Fruit fly (Drosophila melanogaster) whole organism, embryonic: ENCODE results near the gene CG6236.

Experiments
- Asciz ChIP-seq: fragments of 200-800 bp; sonication (Bioruptor generic); optimal IDR thresholded peaks from 2 replicates; lab custom pipeline; 2017; ENCODE audit warnings: missing biosample characterization, mild to moderate bottlenecking, missing genetic modification characterization, missing genetic modification reagents
- Bgb ChIP-seq: fragments of 200-800 bp; sonication (Bioruptor generic); IDR thresholded peaks from 2 replicates; pipeline ENCODE4 v1.3.6; 2022; ENCODE audit warnings: missing biosample characterization, missing genetic modification characterization; ENCODE audit not compliant: partially characterized antibody
- BtbVII ChIP-seq: fragments of 200-800 bp; sonication (Bioruptor generic); optimal IDR thresholded peaks from 3 replicates; lab custom pipeline; 2017; ENCODE audit warnings: missing biosample characterization, mild to moderate bottlenecking, missing genetic modification characterization
- CG10267 ChIP-seq: fragments of 200-800 bp; sonication (Bioruptor generic); optimal IDR thresholded peaks from 2 replicates; lab custom pipeline; 2018; ENCODE audit warnings: missing biosample characterization, mild to moderate bottlenecking, missing genetic modification characterization, moderate library complexity
- CG10321 ChIP-seq: fragments of 200-800 bp; sonication (Bioruptor generic); IDR thresholded peaks from 2 replicates; pipeline ENCODE4 v1.3.6; 2022; ENCODE audit warnings: missing biosample characterization, missing genetic modification characterization
- CG11504 ChIP-seq: fragments of 200-800 bp; sonication (Bioruptor generic); optimal IDR thresholded peaks from 3 replicates; lab custom pipeline; 2019; ENCODE audit warnings: missing biosample characterization, mild to moderate bottlenecking, missing genetic modification characterization, moderate library complexity
- CG12155 ChIP-seq: fragments of 200-800 bp; sonication (Bioruptor generic); optimal IDR thresholded peaks from 3 replicates; lab custom pipeline; 2016; ENCODE audit warnings: missing biosample characterization, missing genetic modification characterization
- CG12659 ChIP-seq: fragments of 200-800 bp; sonication (Bioruptor generic); optimal IDR thresholded peaks from 3 replicates; lab custom pipeline; 2017; ENCODE audit warnings: mild to moderate bottlenecking, missing biosample characterization, missing genetic modification reagents, missing genetic modification characterization
- CG15479 ChIP-seq: fragments of 200-800 bp; sonication (Bioruptor generic); optimal IDR thresholded peaks from 3 replicates; lab custom pipeline; 2019; ENCODE audit warnings: missing biosample characterization, mild to moderate bottlenecking, missing genetic modification characterization, moderate library complexity
- CG18619 ChIP-seq: fragments of 200-800 bp; sonication (Bioruptor generic); optimal IDR thresholded peaks from 3 replicates; lab custom pipeline; 2017; ENCODE audit warnings: missing biosample characterization, mild to moderate bottlenecking, missing genetic modification characterization
- CG2202 ChIP-seq: fragments of 200-800 bp; sonication (Bioruptor generic); optimal IDR thresholded peaks from 2 replicates; lab custom pipeline; 2018; ENCODE audit warnings: missing biosample characterization, mild to moderate bottlenecking, missing genetic modification characterization
- CG3163 ChIP-seq: fragments of 200-800 bp; sonication (Bioruptor generic); optimal IDR thresholded peaks from 3 replicates; lab custom pipeline; 2016; ENCODE audit warnings: missing biosample characterization, missing genetic modification characterization
- CG34376 ChIP-seq: fragments of 200-800 bp; sonication (Bioruptor generic); optimal IDR thresholded peaks from 2 replicates; lab custom pipeline; 2018; ENCODE audit warnings: missing biosample characterization, mild to moderate bottlenecking, missing genetic modification characterization
- CG34422 ChIP-seq: fragments of 200-800 bp; sonication (Bioruptor generic); IDR thresholded peaks from 3 replicates; pipeline ENCODE4 v1.3.6; 2022; ENCODE audit warnings: missing biosample characterization, missing genetic modification characterization
- CG3838 ChIP-seq: fragments of 200-800 bp; sonication (Bioruptor generic); optimal IDR thresholded peaks from 3 replicates; lab custom pipeline; 2016; ENCODE audit warnings: missing biosample characterization, missing genetic modification characterization
- CG4424 ChIP-seq: fragments of 200-800 bp; sonication (Bioruptor generic); optimal IDR thresholded peaks from 3 replicates; lab custom pipeline; 2016; ENCODE audit warnings: missing biosample characterization, missing genetic modification characterization
- CG6254 ChIP-seq: fragments of 200-800 bp; sonication (Bioruptor generic); optimal IDR thresholded peaks from 3 replicates; lab custom pipeline; 2017; ENCODE audit warnings: mild to moderate bottlenecking, missing biosample characterization, missing genetic modification reagents, missing genetic modification characterization
- CG7271 ChIP-seq: fragments of 200-800 bp; sonication (Bioruptor generic); optimal IDR thresholded peaks from 2 replicates; lab custom pipeline; 2018; ENCODE audit warnings: missing biosample characterization, mild to moderate bottlenecking, missing genetic modification characterization, moderate library complexity
- CG7839 ChIP-seq: fragments of 200-800 bp; sonication (Bioruptor generic); optimal IDR thresholded peaks from 3 replicates; lab custom pipeline; 2018; ENCODE audit warnings: missing biosample characterization, mild to moderate bottlenecking, missing genetic modification characterization, moderate library complexity
- CG9437 ChIP-seq: fragments of 200-800 bp; sonication (Bioruptor generic); optimal IDR thresholded peaks from 2 replicates; lab custom pipeline; 2018; ENCODE audit warnings: missing biosample characterization, mild to moderate bottlenecking, missing genetic modification characterization
- CG9727 ChIP-seq: fragments of 200-800 bp; sonication (Bioruptor generic); optimal IDR thresholded peaks from 3 replicates; lab custom pipeline; 2017; ENCODE audit warnings: missing biosample characterization, mild to moderate bottlenecking, missing genetic modification characterization
- Dek ChIP-seq: fragments of 200-800 bp; sonication (Bioruptor generic); optimal IDR thresholded peaks from 3 replicates; lab custom pipeline; 2019; ENCODE audit warnings: missing biosample characterization, mild to moderate bottlenecking, missing genetic modification characterization, moderate library complexity
- H15 ChIP-seq: fragments of 200-800 bp; sonication (Bioruptor generic); IDR thresholded peaks from 3 replicates; pipeline ENCODE4 v1.3.6; 2022; ENCODE audit warnings: missing biosample characterization, missing genetic modification characterization
- Hmx ChIP-seq: fragments of 200-800 bp; sonication (Bioruptor generic); optimal IDR thresholded peaks from 2 replicates; lab custom pipeline; 2016; ENCODE audit warnings: missing biosample characterization, missing genetic modification characterization
- Oli ChIP-seq: fragments of 200-800 bp; sonication (Bioruptor generic); optimal IDR thresholded peaks from 2 replicates; lab custom pipeline; 2018; ENCODE audit warnings: missing biosample characterization, mild to moderate bottlenecking, missing genetic modification characterization, moderate library complexity
- Ptx1 ChIP-seq: fragments of 200-800 bp; sonication (Bioruptor generic); IDR thresholded peaks from 2 replicates; pipeline ENCODE4 v1.3.6; 2022; ENCODE audit warnings: missing biosample characterization, missing genetic modification characterization
- Ssrp ChIP-seq: fragments of 200-800 bp; sonication (Bioruptor generic); optimal IDR thresholded peaks from 2 replicates; lab custom pipeline; 2018; ENCODE audit warnings: missing biosample characterization, mild to moderate bottlenecking, missing genetic modification characterization, moderate library complexity
- Trl ChIP-seq, 3 experiments: fragments of >200 bp in 2 of 3; fragments of 200-800 bp in 1 of 3; sonication (Bioruptor generic) in 1 of 3; optimal IDR thresholded peaks; 2 replicates in 1 of 3; 3 replicates in 2 of 3; lab custom pipeline; 2016 to 2017; ENCODE audit warnings: missing biosample characterization in 1 of 3, missing genetic modification characterization in 1 of 3
- bab2 ChIP-seq: fragments of 200-800 bp; sonication (Bioruptor generic); optimal IDR thresholded peaks from 2 replicates; lab custom pipeline; 2016; ENCODE audit warnings: missing biosample characterization, missing genetic modification characterization
- bigmax ChIP-seq: fragments of 200-800 bp; sonication (Bioruptor generic); optimal IDR thresholded peaks from 2 replicates; lab custom pipeline; 2018; ENCODE audit warnings: missing biosample characterization, mild to moderate bottlenecking, missing genetic modification characterization
- cato ChIP-seq: fragments of 200-800 bp; sonication (Bioruptor generic); optimal IDR thresholded peaks from 2 replicates; lab custom pipeline; 2016; ENCODE audit warnings: missing biosample characterization, missing genetic modification characterization, borderline replicate concordance
- caup ChIP-seq: fragments of 200-800 bp; sonication (Bioruptor generic); optimal IDR thresholded peaks from 3 replicates; lab custom pipeline; 2017; ENCODE audit warnings: missing biosample characterization, mild to moderate bottlenecking, missing genetic modification characterization, moderate library complexity; ENCODE audit not compliant: severe bottlenecking
- chinmo ChIP-seq: fragments of 200-800 bp; sonication (Bioruptor generic); IDR thresholded peaks from 4 replicates; pipeline ENCODE4 v1.3.6; 2022; ENCODE audit warnings: missing biosample characterization, missing genetic modification characterization; ENCODE audit not compliant: partially characterized antibody
- eyg ChIP-seq: fragments of 200-800 bp; sonication (Bioruptor generic); optimal IDR thresholded peaks from 3 replicates; lab custom pipeline; 2016; ENCODE audit warnings: missing biosample characterization, missing genetic modification characterization
- gem ChIP-seq: fragments of 200-800 bp; sonication (Bioruptor generic); optimal IDR thresholded peaks from 2 replicates; lab custom pipeline; 2019; ENCODE audit warnings: missing biosample characterization, mild to moderate bottlenecking, missing genetic modification characterization, moderate library complexity
- lbe ChIP-seq: fragments of 200-800 bp; sonication (Bioruptor generic); optimal IDR thresholded peaks from 2 replicates; lab custom pipeline; 2016; ENCODE audit warnings: missing biosample characterization, mild to moderate bottlenecking, missing genetic modification characterization
- luna ChIP-seq: fragments of 200-800 bp; sonication (Bioruptor generic); optimal IDR thresholded peaks from 2 replicates; lab custom pipeline; 2016; ENCODE audit warnings: missing biosample characterization, missing genetic modification characterization
- nmo ChIP-seq: fragments of 200-800 bp; sonication (Bioruptor generic); optimal IDR thresholded peaks from 2 replicates; lab custom pipeline; 2018; ENCODE audit warnings: missing biosample characterization, mild to moderate bottlenecking, missing genetic modification characterization, moderate library complexity
- onecut ChIP-seq: fragments of 200-800 bp; sonication (Bioruptor generic); IDR thresholded peaks from 2 replicates; pipeline ENCODE4 v1.3.6; 2022; ENCODE audit warnings: missing biosample characterization, missing genetic modification characterization
- run ChIP-seq: fragments of 200-800 bp; sonication (Bioruptor generic); optimal IDR thresholded peaks from 3 replicates; lab custom pipeline; 2018; ENCODE audit warnings: missing biosample characterization, mild to moderate bottlenecking, missing genetic modification characterization
- schlank ChIP-seq: fragments of 200-800 bp; sonication (Bioruptor generic); optimal IDR thresholded peaks from 2 replicates; lab custom pipeline; 2018; ENCODE audit warnings: missing biosample characterization, mild to moderate bottlenecking, missing genetic modification characterization
- so ChIP-seq: fragments of 200-800 bp; sonication (Bioruptor generic); IDR thresholded peaks from 3 replicates; pipeline ENCODE4 v1.3.6; 2022; ENCODE audit warnings: missing biosample characterization, missing genetic modification characterization
- sug ChIP-seq: fragments of 200-800 bp; optimal IDR thresholded peaks from 2 replicates; lab custom pipeline; 2019; ENCODE audit warnings: missing biosample characterization, mild to moderate bottlenecking, missing genetic modification characterization, moderate library complexity
- wdn ChIP-seq: fragments of 200-800 bp; sonication (Bioruptor generic); IDR thresholded peaks from 2 replicates; pipeline ENCODE4 v1.3.6; 2022; ENCODE audit warnings: missing biosample characterization, missing genetic modification characterization
- zen ChIP-seq: fragments of 200-800 bp; sonication (Bioruptor generic); optimal IDR thresholded peaks from 3 replicates; lab custom pipeline; 2018; ENCODE audit warnings: missing biosample characterization, mild to moderate bottlenecking, missing genetic modification characterization, moderate library complexity

Gene CG6236

dm6 chr3R:15281335-15281963, 46.6 kb downstream of the CG6236 start (continued):
- TF ChIP-seq Trl (optimal IDR thresholded peaks at IDR 0.05; lab: Kevin White, UChicago), result peak in 1 of 2 experiments; percentile 39
- TF ChIP-seq Trl (GFP tag; optimal IDR thresholded peaks at IDR 0.05; lab: Kevin White, UChicago), result no peak
- 0 out of 4 replicates have a peak, but pooled peaks have one; percentile 18 for TF ChIP-seq chinmo (GFP tag; lab: Robert Waterston, UW)
- TF ChIP-seq CG7271 (tag; lab: Kevin White, UChicago), result no peak
- peak; percentile 46 for TF ChIP-seq CG9727 (GFP tag; lab: Kevin White, UChicago)

- TF ChIP-seq sug (tag; lab: Kevin White, UChicago), result peak; percentile 62
- peak; percentile 67 for TF ChIP-seq CG2202
- TF ChIP-seq CG12659 (GFP tag; lab: Kevin White, UChicago), result peak; percentile 71
- peak; percentile 44 for TF ChIP-seq caup (GFP tag; lab: Kevin White, UChicago)
- peak; percentile 81 for TF ChIP-seq CG11504
- TF ChIP-seq CG3163 (GFP tag; lab: Kevin White, UChicago), result no peak
- TF ChIP-seq CG3838 (GFP tag; lab: Kevin White, UChicago), result peak; percentile 5
- no peak for TF ChIP-seq Hmx (GFP tag; lab: Kevin White, UChicago)
- peak; percentile 59 for TF ChIP-seq Asciz
- peak; percentile 84 for TF ChIP-seq Oli (tag; lab: Kevin White, UChicago)
- TF ChIP-seq luna (GFP tag; lab: Kevin White, UChicago), result no peak
- peak; percentile 76 for TF ChIP-seq CG10267 (tag; lab: Kevin White, UChicago)
- peak; percentile 40 for TF ChIP-seq BtbVII (GFP tag; lab: Kevin White, UChicago)
- 0 out of 2 replicates have a peak, but pooled peaks have one; percentile 6 for TF ChIP-seq CG10321 (GFP tag; lab: Robert Waterston, UW)
- peak; percentile 67 for TF ChIP-seq zen (tag; lab: Kevin White, UChicago)
- TF ChIP-seq CG15479 (GFP tag; lab: Kevin White, UChicago), result no peak
- TF ChIP-seq schlank (tag; lab: Kevin White, UChicago), result no peak
- 0 out of 3 replicates have a peak, but pooled peaks have one; percentile 23 for TF ChIP-seq CG34422 (GFP tag; lab: Robert Waterston, UW)
- peak; percentile 20 for TF ChIP-seq Dek (tag; lab: Kevin White, UChicago)
- TF ChIP-seq CG12155 (GFP tag; lab: Kevin White, UChicago), result peak; percentile 47
- TF ChIP-seq bab2 (GFP tag; lab: Kevin White, UChicago), result no peak
- peak; percentile 34 for TF ChIP-seq run (tag; lab: Kevin White, UChicago)
- peak; percentile 56 for TF ChIP-seq cato (GFP tag; lab: Kevin White, UChicago)
- peak; percentile 90 for TF ChIP-seq nmo (GFP tag; lab: Kevin White, UChicago)
- peak; percentile 83 for TF ChIP-seq Ssrp (tag; lab: Kevin White, UChicago)
- no peak for TF ChIP-seq eyg (GFP tag; lab: Kevin White, UChicago)
- TF ChIP-seq onecut (GFP tag; lab: Robert Waterston, UW), result peak; percentile 11; the same call in 1 of the 2 replicates
- TF ChIP-seq CG34376, result no peak
- TF ChIP-seq wdn (GFP tag; lab: Robert Waterston, UW), result no peak
- peak; percentile 43; the same call in 1 of the 2 replicates for TF ChIP-seq Ptx1
- TF ChIP-seq CG7839 (tag; lab: Kevin White, UChicago), result peak; percentile 82
- peak; percentile 76 for TF ChIP-seq CG18619 (GFP tag; lab: Kevin White, UChicago)
- TF ChIP-seq so (GFP tag; lab: Robert Waterston, UW), result no peak; the same call in 2 of the 3 replicates
- peak; percentile 88 for TF ChIP-seq gem (tag; lab: Kevin White, UChicago)
- TF ChIP-seq CG4424 (GFP tag; lab: Kevin White, UChicago), result peak; percentile 79
- TF ChIP-seq CG6254 (GFP tag; lab: Kevin White, UChicago), result peak; percentile 62
- TF ChIP-seq bigmax, result no peak
- peak; percentile 42 for TF ChIP-seq lbe (GFP tag; lab: Kevin White, UChicago)
- 0 out of 3 replicates have a peak, but pooled peaks have one; percentile 44 for TF ChIP-seq H15 (GFP tag; lab: Robert Waterston, UW)
- no peak for TF ChIP-seq Bgb
- peak; percentile 77 for TF ChIP-seq CG9437 (GFP tag; lab: Kevin White, UChicago)
Observed at dm6 chr3R:15280619-15281334, 47.3 kb downstream of the CG6236 start.
